Fruit fly (Drosophila melanogaster) Kc167 (cell line): Measurements from ENCODE around the gene CG13613.

Experiments
- insv ChIP-seq: fragments of >200 bp; optimal IDR thresholded peaks from 3 replicates; lab custom pipeline; 2018; ENCODE audit warnings: missing external identifiers
- psq ChIP-seq: fragments of >200 bp; optimal IDR thresholded peaks from 2 replicates; lab custom pipeline; 2017; ENCODE audit warnings: missing external identifiers
- ttk ChIP-seq: sonication (Bioruptor generic); optimal IDR thresholded peaks from 2 replicates; lab custom pipeline; 2017; ENCODE audit warnings: missing external identifiers

- TF ChIP-seq psq (lab: Kevin White, UChicago): no peak
- no peak for TF ChIP-seq ttk (lab: Kevin White, UChicago)
- no peak for TF ChIP-seq insv (lab: Kevin White, UChicago)
These were observed 7.7 kb upstream of the CG13613 start, which contains the start of gene Golgin84 for dm6 chr3R:24357698-24358097.
